Fruit fly (Drosophila melanogaster): ENCODE results near the gene beg.

Gene beg

DNA sequence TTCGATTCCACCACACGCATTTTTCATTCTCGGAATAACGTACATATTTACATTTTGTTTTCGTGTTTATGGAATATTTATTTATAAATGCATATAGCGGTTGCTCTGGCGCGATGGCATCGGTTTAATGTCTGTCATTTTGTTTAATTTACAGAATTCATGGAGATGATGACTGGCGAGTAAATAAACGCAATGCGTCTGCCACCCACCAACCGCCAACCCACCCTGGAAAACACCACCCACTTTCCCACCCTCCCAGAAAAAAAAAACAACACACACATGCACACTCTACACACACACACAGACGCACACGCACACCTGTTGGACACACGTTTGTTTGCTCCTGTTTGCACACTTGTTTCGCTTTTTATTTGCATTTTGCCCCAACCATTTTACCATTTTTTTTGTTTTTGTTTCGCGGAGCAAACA, 12.4 kb downstream of the beg start (continued):
- no peak for TF ChIP-seq CG13287 (GFP tag; IDR thresholded peaks at IDR 0.05; ENCODE audit: partially characterized antibody)
- no peak for TF ChIP-seq Rx (GFP tag; IDR thresholded peaks at IDR 0.05)
- no peak for TF ChIP-seq Optix (GFP tag; IDR thresholded peaks at IDR 0.05)

DNA sequence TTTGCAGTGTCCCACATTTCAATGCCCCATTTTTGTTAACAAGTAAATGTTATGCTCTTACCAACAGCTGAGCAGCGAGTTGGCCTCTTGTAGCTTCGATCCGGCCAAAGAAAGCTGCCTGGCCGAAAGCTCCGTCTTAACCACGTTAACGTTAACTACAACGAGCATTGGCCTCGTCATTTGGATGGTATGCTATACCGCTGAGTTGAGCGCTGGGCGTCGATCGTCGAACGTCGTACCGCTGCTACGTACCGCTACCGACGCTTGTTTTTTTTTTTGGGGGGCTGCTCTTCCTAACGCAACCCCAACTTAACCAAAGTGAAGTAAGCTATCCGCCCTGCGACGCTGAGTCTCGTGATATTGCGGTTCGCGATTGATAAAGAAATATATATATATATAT, 13.8 kb downstream of the beg start, which contains the start of gene rogdi:
rogdi (plus strand) TSS at position 199 of the 400 bp plus-strand sequence.
- TF ChIP-seq CG18599 (GFP tag; optimal IDR thresholded peaks at IDR 0.05) = peak; percentile 17
- TF ChIP-seq CG43689 (GFP tag; IDR thresholded peaks at IDR 0.05) = 0 out of 2 replicates have a peak, but pooled peaks have one; percentile 5
- peak; percentile 68 for TF ChIP-seq CG9437 (GFP tag; optimal IDR thresholded peaks at IDR 0.05)
- TF ChIP-seq CG32532 (GFP tag; IDR thresholded peaks at IDR 0.05) = peak; percentile 5; the same call in 1 of the 2 replicates
- TF ChIP-seq CG12769 (tag; optimal IDR thresholded peaks at IDR 0.05) = peak; percentile 23
- peak; percentile 41; the same call in 1 of the 2 replicates for TF ChIP-seq bowl (GFP tag; IDR thresholded peaks at IDR 0.05)
- TF ChIP-seq CG16813 (GFP tag; IDR thresholded peaks at IDR 0.05; ENCODE audit: partially characterized antibody) = 0 out of 3 replicates have a peak, but pooled peaks have one; percentile 6
- peak; percentile 21; the same call in 1 of the 2 replicates for TF ChIP-seq Atf6 (GFP tag; IDR thresholded peaks at IDR 0.05)
- no peak for TF ChIP-seq pnt (GFP tag; optimal IDR thresholded peaks at IDR 0.05)
- no peak for TF ChIP-seq CG12299 (tag; optimal IDR thresholded peaks at IDR 0.05)
- TF ChIP-seq CG31441 (GFP tag; IDR thresholded peaks at IDR 0.05) = no peak
- peak; percentile 43; the same call in 2 of the 3 replicates for TF ChIP-seq ci (GFP tag; IDR thresholded peaks at IDR 0.05)
- TF ChIP-seq BEAF-32 (GFP tag; optimal IDR thresholded peaks at IDR 0.05) = no peak
- 0 out of 2 replicates have a peak, but pooled peaks have one; percentile 25 for TF ChIP-seq bbx (GFP tag; IDR thresholded peaks at IDR 0.05; ENCODE audit: partially characterized antibody)
- peak; percentile 34 for TF ChIP-seq CG5180 (GFP tag; optimal IDR thresholded peaks at IDR 0.05)
- peak; percentile 80 for TF ChIP-seq sd (tag; optimal IDR thresholded peaks at IDR 0.05)
- TF ChIP-seq CG9727 (GFP tag; optimal IDR thresholded peaks at IDR 0.05) = peak; percentile 7
- no peak for TF ChIP-seq Lhr (GFP tag; optimal IDR thresholded peaks at IDR 0.05)
- 0 out of 3 replicates have a peak, but pooled peaks have one; percentile 9 for TF ChIP-seq so (GFP tag; IDR thresholded peaks at IDR 0.05)
- no peak for TF ChIP-seq NC2α (GFP tag; optimal IDR thresholded peaks at IDR 0.05)
- peak; percentile 12; the same call in 1 of the 2 replicates for TF ChIP-seq Adf1 (GFP tag; IDR thresholded peaks at IDR 0.05)
- no peak for TF ChIP-seq CG14710 (tag; optimal IDR thresholded peaks at IDR 0.05)
- TF ChIP-seq Rfx (GFP tag; IDR thresholded peaks at IDR 0.05) = 0 out of 2 replicates have a peak, but pooled peaks have one; percentile 12
- no peak for TF ChIP-seq Hmr (GFP tag; optimal IDR thresholded peaks at IDR 0.05)
- TF ChIP-seq Med (GFP tag) = peak; percentile 12
- 0 out of 3 replicates have a peak, but pooled peaks have one; percentile 26 for TF ChIP-seq CG6791 (GFP tag; IDR thresholded peaks at IDR 0.05; ENCODE audit: partially characterized antibody)
- TF ChIP-seq Jarid2 (GFP tag; optimal IDR thresholded peaks at IDR 0.05) = peak; percentile 22
- TF ChIP-seq Deaf1 (tag; optimal IDR thresholded peaks at IDR 0.05) = peak; percentile 11
- TF ChIP-seq CG7372 (GFP tag; IDR thresholded peaks at IDR 0.05) = no peak
- TF ChIP-seq lab (GFP tag; optimal IDR thresholded peaks at IDR 0.05) = peak; percentile 21
- peak; percentile 15; the same call in 1 of the 2 replicates for TF ChIP-seq Bgb (GFP tag; IDR thresholded peaks at IDR 0.05; ENCODE audit: partially characterized antibody)

DNA sequence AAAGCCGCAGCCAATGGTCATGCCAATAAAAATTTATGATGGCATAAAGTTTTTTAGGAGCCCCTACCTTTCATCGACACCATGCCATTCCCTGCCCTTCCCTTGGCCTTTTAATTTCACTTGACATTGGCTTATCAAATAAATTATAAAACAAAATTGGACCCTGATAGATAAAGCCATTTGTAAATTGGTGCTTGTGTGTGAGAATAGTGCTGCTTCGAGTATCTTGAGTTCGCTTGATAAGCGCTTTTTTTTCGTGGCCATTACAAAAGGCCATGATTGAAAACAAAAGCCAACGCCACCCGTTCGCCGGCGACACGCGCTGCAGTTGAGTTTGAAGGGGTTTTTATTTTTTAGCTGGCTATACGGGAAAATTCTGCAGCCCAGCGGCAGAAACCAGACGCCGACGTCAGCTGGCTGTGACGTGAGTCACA, 14.5 kb downstream of the beg start:
- TF ChIP-seq grau (tag; optimal IDR thresholded peaks at IDR 0.05) (peak; percentile 14), mam (GFP tag; optimal IDR thresholded peaks at IDR 0.05) (no peak), lola (GFP tag; optimal IDR thresholded peaks at IDR 0.05) (no peak), schlank (tag; optimal IDR thresholded peaks at IDR 0.05) (no peak), dysf (GFP tag; IDR thresholded peaks at IDR 0.05) (no peak), pan (optimal IDR thresholded peaks at IDR 0.05) (no peak), pan (GFP tag; optimal IDR thresholded peaks at IDR 0.05 in 1 of 2, IDR thresholded peaks at IDR 0.05 in 1 of 2) (peak in 1 of 2 experiments; percentile 27), Gug (GFP tag; IDR thresholded peaks at IDR 0.05) (no peak), hb (GFP tag; IDR thresholded peaks at IDR 0.05; ENCODE audit: partially characterized antibody) (0 out of 3 replicates have a peak, but pooled peaks have one; percentile 32), CG34376 (GFP tag; optimal IDR thresholded peaks at IDR 0.05) (peak; percentile 81), sug (tag; optimal IDR thresholded peaks at IDR 0.05) (peak; percentile 85), mirr (GFP tag; optimal IDR thresholded peaks at IDR 0.05) (peak; percentile 68), B-H2 (GFP tag; optimal IDR thresholded peaks at IDR 0.05) (peak; percentile 65), CG2678 (tag; optimal IDR thresholded peaks at IDR 0.05) (peak; percentile 51)

Data from whole organism, embryonic.